Worm (Caenorhabditis elegans): Measurements from ENCODE around the gene C17E7.9.
A peak's percentile ranks its signal among the peaks of the same experiment; 100 is the strongest.

The C17E7.9 gene

ce11 chrV:3868905-3869304, 21.8 kb downstream of the C17E7.9 start, which contains the start of gene nhr-157:
nhr-157 (minus strand) TSS chrV:3869005.
- no peak for TF ChIP-seq lin-13 (GFP tag; optimal IDR thresholded peaks at IDR 0.05)
- TF ChIP-seq duxl-1 (tag; optimal IDR thresholded peaks at IDR 0.05; ENCODE audit: poor library complexity) = no peak
- TF ChIP-seq nhr-77 (tag; optimal IDR thresholded peaks at IDR 0.05) = no peak
- no peak for TF ChIP-seq R02D3.7 (tag; optimal IDR thresholded peaks at IDR 0.05)
- no peak for TF ChIP-seq mxl-2 (GFP tag; conservative IDR thresholded peaks at IDR 0.05)
- TF ChIP-seq nhr-111 (GFP tag; optimal IDR thresholded peaks at IDR 0.05) = no peak
- no peak for TF ChIP-seq ceh-44 (GFP tag; IDR thresholded peaks at IDR 0.05)
- no peak for TF ChIP-seq ama-1 (optimal IDR thresholded peaks at IDR 0.05)
- no peak for TF ChIP-seq skn-1 (tag; optimal IDR thresholded peaks at IDR 0.05)
- TF ChIP-seq hlh-11 (tag; optimal IDR thresholded peaks at IDR 0.05) = no peak
- no peak for TF ChIP-seq nhr-102 (tag; optimal IDR thresholded peaks at IDR 0.05)
- no peak for TF ChIP-seq jun-1 (tag; optimal IDR thresholded peaks at IDR 0.05)
- TF ChIP-seq snpc-4 (tag; optimal IDR thresholded peaks at IDR 0.05) = no peak
- no peak for TF ChIP-seq aha-1 (tag)
- TF ChIP-seq dve-1 (tag; optimal IDR thresholded peaks at IDR 0.05; ENCODE audit: insufficient read depth) = no peak
- no peak for TF ChIP-seq ceh-28 (tag; optimal IDR thresholded peaks at IDR 0.05)
- no peak for TF ChIP-seq unc-62 (GFP tag; optimal IDR thresholded peaks at IDR 0.05 in 1 of 2)
- TF ChIP-seq unc-62 (tag; optimal IDR thresholded peaks at IDR 0.05) = no peak
- TF ChIP-seq lin-38 (GFP tag; IDR thresholded peaks at IDR 0.05) = no peak

DNA sequence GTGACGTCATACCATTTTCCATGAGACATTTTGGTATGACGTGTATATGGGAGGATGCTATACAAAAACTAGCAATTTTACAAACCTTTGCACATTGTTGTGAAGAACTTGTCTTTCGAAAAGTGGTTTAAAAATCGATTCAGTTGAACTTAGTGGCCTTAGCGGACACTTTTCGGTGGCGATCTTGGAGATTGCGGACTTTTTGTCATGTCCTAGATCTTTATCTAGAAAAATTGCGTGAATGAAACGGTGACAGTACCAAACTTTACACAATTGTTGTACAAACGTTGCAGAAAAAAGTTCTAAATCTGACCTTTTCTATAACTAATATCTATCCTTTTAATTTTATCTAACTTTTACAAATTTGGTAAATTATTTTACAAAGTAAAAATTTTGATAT, 25.4 kb downstream of the C17E7.9 start:
- TF ChIP-seq unc-130 (GFP tag; optimal IDR thresholded peaks at IDR 0.05) = no peak

ce11 chrV:3862851-3863250, 27.8 kb downstream of the C17E7.9 start, which contains the start of gene nhr-187:
nhr-187 (minus strand) TSS chrV:3862951.
- peak in 1 of 2 experiments; percentile 25 for TF ChIP-seq unc-62 (GFP tag; optimal IDR thresholded peaks at IDR 0.05 in 1 of 2)
- TF ChIP-seq unc-62 (tag; optimal IDR thresholded peaks at IDR 0.05) = no peak
- TF ChIP-seq hif-1 (tag; optimal IDR thresholded peaks at IDR 0.05) = no peak

ce11 chrV:3860123-3860522, 30.5 kb downstream of the C17E7.9 start, which contains the start of gene nhr-189:
nhr-189 (minus strand) TSS chrV:3860243.
- TF ChIP-seq R02D3.7 (tag; optimal IDR thresholded peaks at IDR 0.05) = no peak

DNA sequence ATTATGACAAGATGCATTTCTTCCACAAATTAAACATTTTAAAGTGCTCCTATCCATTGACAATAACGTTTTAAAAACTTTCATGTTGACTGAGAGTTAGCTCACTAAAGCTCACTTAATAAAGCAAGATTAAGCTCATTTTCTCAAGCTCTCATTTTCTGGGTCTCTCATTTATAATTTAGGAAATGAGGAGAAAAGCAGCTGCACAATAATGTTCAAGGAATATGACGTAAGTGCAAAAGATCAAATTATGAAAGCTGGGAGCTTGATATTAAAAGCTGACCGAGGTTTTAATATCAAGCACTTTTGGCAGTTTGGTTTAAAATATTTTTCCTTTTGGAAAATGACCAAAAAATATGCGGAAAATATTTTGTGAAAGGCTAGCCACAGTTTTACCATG, 32.9 kb downstream of the C17E7.9 start, which contains the start of gene nhr-188:
TSS of gene nhr-188 (minus strand) at position 84 of the 400 bp plus-strand sequence.
- TF ChIP-seq rbr-2 (tag; optimal IDR thresholded peaks at IDR 0.05) (no peak), egl-27 (tag; optimal IDR thresholded peaks at IDR 0.05) (no peak)

ce11 chrV:3855916-3856315, 34.7 kb downstream of the C17E7.9 start:
- TF ChIP-seq nhr-11 (tag; optimal IDR thresholded peaks at IDR 0.05) (peak; percentile 8), aly-2 (tag; optimal IDR thresholded peaks at IDR 0.05) (no peak)

ce11 chrV:3854847-3855246, 35.8 kb downstream of the C17E7.9 start, which contains the start of gene nhr-186:
nhr-186 (minus strand) TSS chrV:3854947.
- TF ChIP-seq pqm-1 (tag; optimal IDR thresholded peaks at IDR 0.05) (no peak), ceh-82 (tag; optimal IDR thresholded peaks at IDR 0.05) (no peak), tag-97 (GFP tag; IDR thresholded peaks at IDR 0.05) (no peak), nhr-11 (tag; optimal IDR thresholded peaks at IDR 0.05) (no peak), mes-2 (tag; optimal IDR thresholded peaks at IDR 0.05; ENCODE audit: poor library complexity, severe bottlenecking) (no peak), hlh-30 (tag; optimal IDR thresholded peaks at IDR 0.05; ENCODE audit: insufficient read depth) (no peak), saeg-2 (GFP tag; IDR thresholded peaks at IDR 0.05) (no peak), pha-4 (GFP tag; IDR thresholded peaks at IDR 0.05) (no peak), pha-4 (tag; optimal IDR thresholded peaks at IDR 0.05) (no peak), snpc-4 (tag; optimal IDR thresholded peaks at IDR 0.05) (no peak)
